Fruit fly (Drosophila melanogaster) whole organism, embryonic: Measurements from ENCODE around the gene CG32668.

ENCODE experiments used
- Aef1 ChIP-seq: fragments of 200-800 bp; sonication (Bioruptor generic); IDR thresholded peaks from 3 replicates; pipeline ENCODE4 v1.3.6; 2022; ENCODE audit warnings: missing biosample characterization, missing genetic modification characterization
- Asciz ChIP-seq: fragments of 200-800 bp; sonication (Bioruptor generic); optimal IDR thresholded peaks from 2 replicates; lab custom pipeline; 2017; ENCODE audit warnings: missing biosample characterization, mild to moderate bottlenecking, missing genetic modification characterization, missing genetic modification reagents
- CG10147 ChIP-seq: fragments of 200-800 bp; sonication (Bioruptor generic); optimal IDR thresholded peaks from 2 replicates; lab custom pipeline; 2019; ENCODE audit warnings: missing biosample characterization, mild to moderate bottlenecking, missing genetic modification characterization, moderate library complexity
- CG10267 ChIP-seq: fragments of 200-800 bp; sonication (Bioruptor generic); optimal IDR thresholded peaks from 2 replicates; lab custom pipeline; 2018; ENCODE audit warnings: missing biosample characterization, mild to moderate bottlenecking, missing genetic modification characterization, moderate library complexity
- CG10462 ChIP-seq: fragments of 200-800 bp; sonication (Bioruptor generic); optimal IDR thresholded peaks from 2 replicates; lab custom pipeline; 2016; ENCODE audit warnings: missing biosample characterization, missing genetic modification characterization
- CG11504 ChIP-seq: fragments of 200-800 bp; sonication (Bioruptor generic); optimal IDR thresholded peaks from 3 replicates; lab custom pipeline; 2019; ENCODE audit warnings: missing biosample characterization, mild to moderate bottlenecking, missing genetic modification characterization, moderate library complexity
- CG12104 ChIP-seq: fragments of 200-800 bp; sonication (Bioruptor generic); optimal IDR thresholded peaks from 3 replicates; lab custom pipeline; 2016; ENCODE audit warnings: missing biosample characterization, missing genetic modification characterization
- CG12155 ChIP-seq: fragments of 200-800 bp; sonication (Bioruptor generic); optimal IDR thresholded peaks from 3 replicates; lab custom pipeline; 2016; ENCODE audit warnings: missing biosample characterization, missing genetic modification characterization
- CG1233 ChIP-seq: fragments of 200-800 bp; sonication (Bioruptor generic); optimal IDR thresholded peaks from 4 replicates; lab custom pipeline; 2018; ENCODE audit warnings: missing biosample characterization, mild to moderate bottlenecking, missing genetic modification characterization
- CG12659 ChIP-seq: fragments of 200-800 bp; sonication (Bioruptor generic); optimal IDR thresholded peaks from 3 replicates; lab custom pipeline; 2017; ENCODE audit warnings: mild to moderate bottlenecking, missing biosample characterization, missing genetic modification reagents, missing genetic modification characterization
- CG15601 ChIP-seq: fragments of 200-800 bp; sonication (Bioruptor generic); optimal IDR thresholded peaks from 3 replicates; lab custom pipeline; 2019; ENCODE audit warnings: missing biosample characterization, mild to moderate bottlenecking, missing genetic modification characterization, moderate library complexity
- CG1603 ChIP-seq: fragments of 200-800 bp; sonication (Bioruptor generic); optimal IDR thresholded peaks from 2 replicates; lab custom pipeline; 2019; ENCODE audit warnings: missing biosample characterization, mild to moderate bottlenecking, missing genetic modification characterization, moderate library complexity
- CG17328 ChIP-seq: fragments of 200-800 bp; sonication (Bioruptor generic); IDR thresholded peaks from 2 replicates; pipeline ENCODE4 v1.3.6; 2022; ENCODE audit warnings: missing biosample characterization, missing genetic modification characterization
- CG17385 ChIP-seq: fragments of 200-800 bp; sonication (Bioruptor generic); optimal IDR thresholded peaks from 3 replicates; lab custom pipeline; 2018; ENCODE audit warnings: missing biosample characterization, mild to moderate bottlenecking, missing genetic modification characterization
- CG18619 ChIP-seq: fragments of 200-800 bp; sonication (Bioruptor generic); optimal IDR thresholded peaks from 3 replicates; lab custom pipeline; 2017; ENCODE audit warnings: missing biosample characterization, mild to moderate bottlenecking, missing genetic modification characterization
- CG2875 ChIP-seq: fragments of 200-800 bp; sonication (Bioruptor generic); optimal IDR thresholded peaks from 2 replicates; lab custom pipeline; 2017; ENCODE audit warnings: missing biosample characterization, mild to moderate bottlenecking, missing genetic modification characterization, missing genetic modification reagents
- CG3065 ChIP-seq: fragments of 200-800 bp; sonication (Bioruptor generic); optimal IDR thresholded peaks from 2 replicates; lab custom pipeline; 2016; ENCODE audit warnings: missing biosample characterization, missing genetic modification characterization
- CG31365 ChIP-seq: fragments of 200-800 bp; sonication (Bioruptor generic); optimal IDR thresholded peaks from 2 replicates; lab custom pipeline; 2018; ENCODE audit warnings: missing biosample characterization, mild to moderate bottlenecking, missing genetic modification characterization
- CG32767 ChIP-seq: fragments of 200-800 bp; sonication (Bioruptor generic); IDR thresholded peaks from 2 replicates; pipeline ENCODE4 v1.3.6; 2022; ENCODE audit warnings: missing biosample characterization, missing genetic modification characterization
- CG3407 ChIP-seq: fragments of 200-800 bp; sonication (Bioruptor generic); optimal IDR thresholded peaks from 2 replicates; lab custom pipeline; 2018; ENCODE audit warnings: missing biosample characterization, mild to moderate bottlenecking, missing genetic modification characterization
- CG3838 ChIP-seq: fragments of 200-800 bp; sonication (Bioruptor generic); optimal IDR thresholded peaks from 3 replicates; lab custom pipeline; 2016; ENCODE audit warnings: missing biosample characterization, missing genetic modification characterization
- CG4424 ChIP-seq: fragments of 200-800 bp; sonication (Bioruptor generic); optimal IDR thresholded peaks from 3 replicates; lab custom pipeline; 2016; ENCODE audit warnings: missing biosample characterization, missing genetic modification characterization
- CG9609 ChIP-seq: fragments of 200-800 bp; sonication (Bioruptor generic); optimal IDR thresholded peaks from 3 replicates; lab custom pipeline; 2016; ENCODE audit warnings: missing biosample characterization, missing genetic modification characterization
- Dek ChIP-seq: fragments of 200-800 bp; sonication (Bioruptor generic); optimal IDR thresholded peaks from 3 replicates; lab custom pipeline; 2019; ENCODE audit warnings: missing biosample characterization, mild to moderate bottlenecking, missing genetic modification characterization, moderate library complexity
- Dref ChIP-seq: fragments of 200-800 bp; sonication (Bioruptor generic); IDR thresholded peaks from 2 replicates; pipeline ENCODE4 v1.3.6; 2022; ENCODE audit warnings: missing biosample characterization, missing genetic modification characterization
- Eip74EF ChIP-seq, 2 experiments: fragments of 200-800 bp in 1 of 2; fragments of >200 bp in 1 of 2; sonication (Bioruptor generic) in 1 of 2; optimal IDR thresholded peaks; 2 replicates each; lab custom pipeline; 2017 to 2019; ENCODE audit warnings: missing biosample characterization in 2 of 2, missing genetic modification characterization in 2 of 2, mild to moderate bottlenecking in 1 of 2, moderate library complexity in 1 of 2
- HLH3B ChIP-seq: fragments of 200-800 bp; sonication (Bioruptor generic); IDR thresholded peaks from 2 replicates; pipeline ENCODE4 v1.3.6; 2022; ENCODE audit warnings: missing biosample characterization, missing genetic modification characterization
- Hr51 ChIP-seq, 2 experiments: fragments of 200-800 bp; sonication (Bioruptor generic); optimal IDR thresholded peaks; 2 replicates in 1 of 2; 3 replicates in 1 of 2; lab custom pipeline; 2016 to 2018; ENCODE audit warnings: missing biosample characterization in 2 of 2, missing genetic modification characterization in 2 of 2, mild to moderate bottlenecking in 1 of 2, moderate library complexity in 1 of 2
- MESR4 ChIP-seq: fragments of 200-800 bp; sonication (Bioruptor generic); optimal IDR thresholded peaks from 2 replicates; lab custom pipeline; 2018; ENCODE audit warnings: missing biosample characterization, mild to moderate bottlenecking, missing genetic modification characterization, moderate library complexity
- NC2β ChIP-seq: fragments of 200-800 bp; sonication (Bioruptor generic); optimal IDR thresholded peaks from 2 replicates; lab custom pipeline; 2016; ENCODE audit warnings: missing biosample characterization, missing genetic modification characterization
- Pdp1 ChIP-seq, 2 experiments: fragments of 200-800 bp; sonication (Bioruptor generic); optimal IDR thresholded peaks; 3 replicates each; lab custom pipeline; 2016; ENCODE audit warnings: missing biosample characterization in 2 of 2, missing genetic modification characterization in 2 of 2, mild to moderate bottlenecking in 1 of 2, moderate library complexity in 1 of 2
- Sox100B ChIP-seq: fragments of 200-800 bp; sonication (Bioruptor generic); optimal IDR thresholded peaks from 3 replicates; lab custom pipeline; 2018; ENCODE audit warnings: missing biosample characterization, mild to moderate bottlenecking, missing genetic modification characterization
- Stat92E ChIP-seq, 3 experiments: fragments of >200 bp in 2 of 3; fragments of 200-800 bp in 1 of 3; sonication (Bioruptor generic) in 1 of 3; optimal IDR thresholded peaks; 2 replicates each; lab custom pipeline; 2017 to 2019; ENCODE audit warnings: missing biosample characterization in 3 of 3, missing genetic modification characterization in 3 of 3, mild to moderate bottlenecking in 1 of 3, moderate library complexity in 1 of 3
- amos ChIP-seq: fragments of 200-800 bp; sonication (Bioruptor generic); IDR thresholded peaks from 2 replicates; pipeline ENCODE4 v1.3.6; 2022; ENCODE audit warnings: missing biosample characterization, missing genetic modification characterization; ENCODE audit not compliant: partially characterized antibody
- bcd ChIP-seq: fragments of 200-800 bp; sonication (Bioruptor generic); optimal IDR thresholded peaks from 2 replicates; lab custom pipeline; 2017; ENCODE audit warnings: missing biosample characterization, mild to moderate bottlenecking, missing genetic modification characterization
- btn ChIP-seq: fragments of 200-800 bp; sonication (Bioruptor generic); optimal IDR thresholded peaks from 2 replicates; lab custom pipeline; 2016; ENCODE audit warnings: missing biosample characterization, missing genetic modification characterization
- chn ChIP-seq: fragments of 200-800 bp; sonication (Bioruptor generic); optimal IDR thresholded peaks from 2 replicates; lab custom pipeline; 2016; ENCODE audit warnings: missing biosample characterization, missing genetic modification characterization
- dimm ChIP-seq: fragments of 200-800 bp; sonication (Bioruptor generic); IDR thresholded peaks from 2 replicates; pipeline ENCODE4 v1.3.6; 2022; ENCODE audit warnings: missing biosample characterization, missing genetic modification characterization
- dmrt11E ChIP-seq: fragments of 200-800 bp; sonication (Bioruptor generic); optimal IDR thresholded peaks from 3 replicates; lab custom pipeline; 2018; ENCODE audit warnings: missing biosample characterization, mild to moderate bottlenecking, missing genetic modification characterization, moderate library complexity
- dpn ChIP-seq, 2 experiments: fragments of 200-800 bp; sonication (Bioruptor generic); optimal IDR thresholded peaks; 3 replicates each; lab custom pipeline; 2016; ENCODE audit warnings: missing biosample characterization in 2 of 2, missing genetic modification characterization in 2 of 2
- lola ChIP-seq, 3 experiments: fragments of >200 bp in 2 of 3; fragments of 200-800 bp in 1 of 3; sonication (Bioruptor generic) in 1 of 3; optimal IDR thresholded peaks; 2 replicates each; lab custom pipeline; 2017 to 2019; ENCODE audit warnings: missing biosample characterization in 3 of 3, missing genetic modification characterization in 3 of 3, mild to moderate bottlenecking in 1 of 3, moderate library complexity in 1 of 3
- nau ChIP-seq: fragments of 200-800 bp; sonication (Bioruptor generic); optimal IDR thresholded peaks from 3 replicates; lab custom pipeline; 2017; ENCODE audit warnings: missing biosample characterization, mild to moderate bottlenecking, missing genetic modification characterization, missing genetic modification reagents
- p53 ChIP-seq: fragments of 200-800 bp; sonication (Bioruptor generic); optimal IDR thresholded peaks from 2 replicates; lab custom pipeline; 2016; ENCODE audit warnings: missing biosample characterization, missing genetic modification characterization
- pfk ChIP-seq: fragments of 200-800 bp; sonication (Bioruptor generic); optimal IDR thresholded peaks from 2 replicates; lab custom pipeline; 2018; ENCODE audit warnings: missing biosample characterization, mild to moderate bottlenecking, missing genetic modification characterization, moderate library complexity
- pzg ChIP-seq: fragments of 200-800 bp; sonication (Bioruptor generic); optimal IDR thresholded peaks from 3 replicates; lab custom pipeline; 2018; ENCODE audit warnings: missing biosample characterization, mild to moderate bottlenecking, missing genetic modification characterization, moderate library complexity
- tin ChIP-seq: fragments of 200-800 bp; sonication (Bioruptor generic); optimal IDR thresholded peaks from 3 replicates; lab custom pipeline; 2016; ENCODE audit warnings: missing biosample characterization, missing genetic modification characterization
- twi ChIP-seq: fragments of 200-800 bp; optimal IDR thresholded peaks from 2 replicates; lab custom pipeline; 2019; ENCODE audit warnings: missing biosample characterization, mild to moderate bottlenecking, missing genetic modification characterization, moderate library complexity
- vfl ChIP-seq: fragments of 200-800 bp; sonication (Bioruptor generic); optimal IDR thresholded peaks from 2 replicates; lab custom pipeline; 2016; ENCODE audit warnings: missing biosample characterization, missing genetic modification characterization

Gene CG32668

DNA sequence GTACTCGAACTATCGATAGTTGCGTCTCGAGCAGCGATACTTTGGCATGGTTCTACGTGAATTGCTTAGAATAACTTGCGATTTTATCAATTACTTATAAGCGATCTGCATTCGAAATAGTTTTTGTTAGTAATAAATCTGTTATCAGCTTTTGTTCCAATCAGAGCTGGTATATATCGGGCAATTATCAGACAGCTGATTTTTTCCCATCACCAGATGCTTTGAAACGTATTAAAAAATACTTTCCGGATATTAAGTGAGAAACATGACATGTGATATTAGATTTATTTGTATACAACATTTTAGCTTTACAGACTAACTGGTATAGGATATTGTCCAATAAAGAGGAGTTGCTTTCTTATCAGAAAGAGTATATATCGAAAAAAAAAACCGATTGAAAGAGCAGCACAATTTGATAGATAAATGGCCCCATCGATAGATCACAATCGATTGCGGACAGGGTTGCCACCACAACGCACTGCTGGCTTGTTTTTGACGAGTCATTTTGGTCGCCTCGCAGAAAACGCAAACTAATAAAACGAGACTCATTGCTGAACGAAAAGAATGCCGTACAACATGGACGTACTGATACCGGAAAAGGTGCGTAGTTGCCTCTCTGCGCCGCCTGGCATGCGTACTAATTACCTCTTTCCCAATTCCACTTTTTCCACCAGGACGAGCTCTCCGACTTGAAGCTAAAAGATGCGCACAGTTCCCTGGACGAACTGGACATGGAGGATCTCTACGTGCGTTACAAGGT lies 34.6 kb downstream of the CG32668 start, which contains the start of gene Rpt3 (continued):
- TF ChIP-seq amos, result peak; percentile 73
- TF ChIP-seq vfl, result no peak
- peak; percentile 78 for TF ChIP-seq Dref (GFP tag; lab: Robert Waterston, UW)
- no peak for TF ChIP-seq CG1233 (GFP tag; lab: Kevin White, UChicago)
- peak in 1 of 3 experiments; percentile 11 for TF ChIP-seq lola (GFP tag; optimal IDR thresholded peaks at IDR 0.05; lab: Kevin White, UChicago)
- TF ChIP-seq dmrt11E (tag; lab: Kevin White, UChicago), result no peak
- TF ChIP-seq Hr51 (GFP tag; optimal IDR thresholded peaks at IDR 0.05; lab: Kevin White, UChicago), result no peak
- TF ChIP-seq chn (GFP tag; lab: Kevin White, UChicago), result no peak
- TF ChIP-seq CG10147, result no peak
- no peak for TF ChIP-seq HLH3B (GFP tag; lab: Robert Waterston, UW)
- no peak for TF ChIP-seq twi (tag; lab: Kevin White, UChicago)
- TF ChIP-seq NC2β, result no peak
- TF ChIP-seq nau, result no peak
- TF ChIP-seq CG10267 (tag; lab: Kevin White, UChicago), result no peak
- TF ChIP-seq CG3838 (GFP tag; lab: Kevin White, UChicago), result no peak
- no peak for TF ChIP-seq Pdp1 (GFP tag; optimal IDR thresholded peaks at IDR 0.05; lab: Kevin White, UChicago)
- no peak for TF ChIP-seq CG18619 (GFP tag; lab: Kevin White, UChicago)
- no peak for TF ChIP-seq Asciz (GFP tag; lab: Kevin White, UChicago)
- no peak for TF ChIP-seq CG17385 (GFP tag; lab: Kevin White, UChicago)
- no peak for TF ChIP-seq Eip74EF (GFP tag; optimal IDR thresholded peaks at IDR 0.05; lab: Kevin White, UChicago)
- peak in 1 of 2 experiments; percentile 24 for TF ChIP-seq dpn (GFP tag; optimal IDR thresholded peaks at IDR 0.05; lab: Kevin White, UChicago)
- TF ChIP-seq dimm (GFP tag; lab: Robert Waterston, UW), result no peak
- TF ChIP-seq CG12659 (GFP tag; lab: Kevin White, UChicago), result peak; percentile 44
- no peak for TF ChIP-seq CG3065 (GFP tag; lab: Kevin White, UChicago)
- TF ChIP-seq Dek (tag; lab: Kevin White, UChicago), result no peak
- no peak for TF ChIP-seq CG4424 (GFP tag; lab: Kevin White, UChicago)
- no peak for TF ChIP-seq CG10462 (GFP tag; lab: Kevin White, UChicago)
- no peak for TF ChIP-seq CG9609 (GFP tag; lab: Kevin White, UChicago)
- TF ChIP-seq CG12104 (GFP tag; lab: Kevin White, UChicago), result no peak
- no peak for TF ChIP-seq p53 (GFP tag; lab: Kevin White, UChicago)
- no peak for TF ChIP-seq CG2875
- no peak for TF ChIP-seq Sox100B (GFP tag; lab: Kevin White, UChicago)
- no peak for TF ChIP-seq Stat92E (GFP tag; optimal IDR thresholded peaks at IDR 0.05; lab: Kevin White, UChicago)
- TF ChIP-seq btn (GFP tag; lab: Kevin White, UChicago), result no peak
- TF ChIP-seq CG17328 (GFP tag; lab: Robert Waterston, UW), result no peak
- TF ChIP-seq CG31365, result no peak
- TF ChIP-seq bcd, result no peak
- no peak for TF ChIP-seq pfk (GFP tag; lab: Kevin White, UChicago)
- TF ChIP-seq CG11504 (tag; lab: Kevin White, UChicago), result no peak
- TF ChIP-seq pzg (GFP tag; lab: Kevin White, UChicago), result peak; percentile 36
- TF ChIP-seq CG15601 (tag; lab: Kevin White, UChicago), result no peak
- TF ChIP-seq CG32767 (GFP tag; lab: Robert Waterston, UW), result no peak
- peak; percentile 78 for TF ChIP-seq MESR4 (GFP tag; lab: Kevin White, UChicago)
- TF ChIP-seq CG3407, result no peak
- TF ChIP-seq Aef1 (GFP tag; lab: Robert Waterston, UW), result 0 out of 3 replicates have a peak, but pooled peaks have one; percentile 12
- no peak for TF ChIP-seq tin
- TF ChIP-seq CG1603 (tag; lab: Kevin White, UChicago), result no peak
- no peak for TF ChIP-seq CG12155 (GFP tag; lab: Kevin White, UChicago)
